Worm (Caenorhabditis elegans): ENCODE data around the gene fbxa-54.

ce11 chrIII:938569-938968 is 17.6 kb upstream of the fbxa-54 start, which contains the start of gene fbxa-22:
- TF ChIP-seq K02D7.2 (tag; optimal IDR thresholded peaks at IDR 0.05) (no peak), nhr-11 (tag; optimal IDR thresholded peaks at IDR 0.05) (no peak), ceh-34 (tag; optimal IDR thresholded peaks at IDR 0.05) (no peak)
